Worm (Caenorhabditis elegans) whole organism, young adult: ENCODE data around the gene nhr-87.

Experiments
- D2030.7 ChIP-seq: fragments of 200-800 bp; sonication (Bioruptor generic); IDR thresholded peaks from 2 replicates; pipeline ENCODE4 v1.3.6; 2022; ENCODE audit warnings: missing genetic modification reagents, missing genetic modification characterization, missing compliant biosample characterization
- F10E7.11 ChIP-seq: sonication (generic microtip); optimal IDR thresholded peaks from 2 replicates; lab custom pipeline; 2017; ENCODE audit warnings: mild to moderate bottlenecking, missing genetic modification characterization, moderate library complexity, missing compliant biosample characterization
- F33H1.4 ChIP-seq: fragments of 200-800 bp; sonication (Bioruptor generic); IDR thresholded peaks from 2 replicates; pipeline ENCODE4 v1.3.6; 2022; ENCODE audit warnings: missing genetic modification reagents, missing genetic modification characterization, missing compliant biosample characterization
- F39B2.1 ChIP-seq: fragments of 200-800 bp; sonication (Bioruptor generic); IDR thresholded peaks from 2 replicates; pipeline ENCODE4 v1.3.6; 2022; ENCODE audit warnings: missing genetic modification reagents, missing genetic modification characterization, missing compliant biosample characterization
- F52B5.7 ChIP-seq: sonication (generic microtip); optimal IDR thresholded peaks from 2 replicates; lab custom pipeline; 2016; ENCODE audit warnings: mild to moderate bottlenecking, missing genetic modification characterization, missing compliant biosample characterization
- K11D2.4 ChIP-seq: fragments of 200-800 bp; sonication (Bioruptor generic); IDR thresholded peaks from 2 replicates; pipeline ENCODE4 v1.3.6; 2022; ENCODE audit warnings: missing genetic modification reagents, missing genetic modification characterization, missing compliant biosample characterization
- Y79H2A.3 ChIP-seq: fragments of 200-800 bp; sonication (Bioruptor generic); conservative IDR thresholded peaks from 2 replicates; pipeline ENCODE4 v1.3.6; 2022; ENCODE audit warnings: missing genetic modification reagents, missing genetic modification characterization, missing compliant biosample characterization
- akir-1 ChIP-seq: fragments of 200-800 bp; sonication (Bioruptor generic); optimal IDR thresholded peaks from 2 replicates; lab custom pipeline; 2018; ENCODE audit warnings: mild to moderate bottlenecking, missing genetic modification characterization, moderate library complexity, missing compliant biosample characterization
- athp-1 ChIP-seq: sonication (generic microtip); optimal IDR thresholded peaks from 2 replicates; lab custom pipeline; 2017; ENCODE audit warnings: mild to moderate bottlenecking, missing genetic modification characterization, missing compliant biosample characterization
- attf-6 ChIP-seq: fragments of 200-800 bp; sonication (Bioruptor generic); IDR thresholded peaks from 2 replicates; pipeline ENCODE4 v1.3.6; 2022; ENCODE audit warnings: missing genetic modification reagents, missing genetic modification characterization, missing compliant biosample characterization
- ceh-100 ChIP-seq: fragments of 200-800 bp; sonication (Bioruptor generic); IDR thresholded peaks from 2 replicates; pipeline ENCODE4 v1.3.6; 2022; ENCODE audit warnings: missing genetic modification reagents, missing genetic modification characterization, missing compliant biosample characterization
- ceh-40 ChIP-seq: fragments of 200-800 bp; sonication (Bioruptor generic); IDR thresholded peaks from 2 replicates; pipeline ENCODE4 v1.3.6; 2022; ENCODE audit warnings: missing genetic modification characterization, missing compliant biosample characterization
- dox-1 ChIP-seq: fragments of 200-800 bp; sonication (Bioruptor generic); IDR thresholded peaks from 2 replicates; pipeline ENCODE4 v1.3.6; 2022; ENCODE audit warnings: missing genetic modification reagents, missing genetic modification characterization, missing compliant biosample characterization
- efl-1 ChIP-seq: fragments of 150-350 bp; optimal IDR thresholded peaks from 2 replicates; lab custom pipeline; 2014; ENCODE audit warnings: missing biosample characterization, missing genetic modification reagents, missing genetic modification characterization
- ekl-4 ChIP-seq: fragments of 200-800 bp; sonication (Bioruptor generic); IDR thresholded peaks from 2 replicates; pipeline ENCODE4 v1.3.6; 2022; ENCODE audit warnings: missing genetic modification reagents, missing genetic modification characterization, missing compliant biosample characterization
- fkh-3 ChIP-seq: sonication (generic microtip); optimal IDR thresholded peaks from 2 replicates; lab custom pipeline; 2016; ENCODE audit warnings: mild to moderate bottlenecking, missing genetic modification characterization, missing compliant biosample characterization
- him-1 ChIP-seq: sonication (generic microtip); optimal IDR thresholded peaks from 2 replicates; lab custom pipeline; 2016; ENCODE audit warnings: missing genotype, missing genetic modification reagents, missing genetic modification characterization, missing compliant biosample characterization
- lin-54 ChIP-seq: fragments of 200-800 bp; sonication (Bioruptor generic); optimal IDR thresholded peaks from 2 replicates; lab custom pipeline; 2018; ENCODE audit warnings: mild to moderate bottlenecking, missing genetic modification characterization, missing compliant biosample characterization
- lsl-1 ChIP-seq: fragments of 200-800 bp; sonication (Bioruptor generic); optimal IDR thresholded peaks from 2 replicates; lab custom pipeline; 2018; ENCODE audit warnings: mild to moderate bottlenecking, missing genetic modification characterization, moderate library complexity, missing compliant biosample characterization
- madf-6 ChIP-seq: fragments of 200-800 bp; sonication (Bioruptor generic); IDR thresholded peaks from 2 replicates; pipeline ENCODE4 v1.3.6; 2022; ENCODE audit warnings: missing genetic modification reagents, missing genetic modification characterization, missing compliant biosample characterization
- nfya-1 ChIP-seq: sonication (generic microtip); optimal IDR thresholded peaks from 2 replicates; lab custom pipeline; 2017; ENCODE audit warnings: antibody characterized with exemption, missing compliant biosample characterization, missing genetic modification characterization, borderline replicate concordance; ENCODE audit not compliant: insufficient read depth
- nfyb-1 ChIP-seq: fragments of 200-800 bp; sonication (Bioruptor generic); IDR thresholded peaks from 2 replicates; pipeline ENCODE4 v1.3.6; 2022; ENCODE audit warnings: missing genetic modification reagents, missing genetic modification characterization, missing compliant biosample characterization
- pbrm-1 ChIP-seq: fragments of 200-800 bp; sonication (Bioruptor generic); IDR thresholded peaks from 2 replicates; pipeline ENCODE4 v1.3.6; 2022; ENCODE audit warnings: missing genetic modification reagents, missing genetic modification characterization, missing compliant biosample characterization
- repo-1 ChIP-seq: sonication (generic microtip); optimal IDR thresholded peaks from 2 replicates; lab custom pipeline; 2017; ENCODE audit warnings: mild to moderate bottlenecking, missing genetic modification characterization, missing compliant biosample characterization
- snpc-1.3 ChIP-seq: sonication (generic microtip); optimal IDR thresholded peaks from 2 replicates; lab custom pipeline; 2017; ENCODE audit warnings: missing genetic modification characterization, mild to moderate bottlenecking, missing compliant biosample characterization, antibody characterized with exemption, moderate library complexity, missing genotype, missing genetic modification reagents; ENCODE audit not compliant: insufficient read depth
- snpc-3.4 ChIP-seq: sonication (generic microtip); optimal IDR thresholded peaks from 2 replicates; lab custom pipeline; 2017; ENCODE audit warnings: missing genetic modification characterization, mild to moderate bottlenecking, missing compliant biosample characterization, antibody characterized with exemption, moderate library complexity, missing genotype, missing genetic modification reagents
- tbx-9 ChIP-seq: sonication (generic microtip); optimal IDR thresholded peaks from 2 replicates; lab custom pipeline; 2016; ENCODE audit warnings: borderline replicate concordance, missing genetic modification characterization, inconsistent platforms, missing compliant biosample characterization
- xnd-1 ChIP-seq: sonication (generic microtip); optimal IDR thresholded peaks from 2 replicates; lab custom pipeline; 2016; ENCODE audit warnings: missing genotype, missing genetic modification reagents, missing genetic modification characterization, missing compliant biosample characterization
- ztf-18 ChIP-seq: sonication (generic microtip); optimal IDR thresholded peaks from 2 replicates; lab custom pipeline; 2016; ENCODE audit warnings: missing genotype, mild to moderate bottlenecking, missing genetic modification characterization, missing compliant biosample characterization
- ztf-3 ChIP-seq: fragments of 200-800 bp; sonication (Bioruptor generic); optimal IDR thresholded peaks from 2 replicates; lab custom pipeline; 2018; ENCODE audit warnings: mild to moderate bottlenecking, missing genetic modification characterization, missing compliant biosample characterization

The nhr-87 gene

ce11 chrIV:1659978-1660377 is 36.1 kb downstream of the nhr-87 start, which contains the start of gene Y41D4B.4 (continued):
- TF ChIP-seq attf-6 (GFP tag; lab: Robert Waterston, UW) (peak; percentile 43; the same call in 1 of the 2 replicates), F39B2.1 (GFP tag; lab: Robert Waterston, UW) (no peak), dox-1 (GFP tag; lab: Robert Waterston, UW) (no peak), K11D2.4 (no peak), nfya-1 (no peak), Y79H2A.3 (GFP tag; lab: Robert Waterston, UW) (no peak), ztf-3 (GFP tag; lab: Kevin White, UChicago) (no peak), F10E7.11 (no peak), him-1 (tag; lab: Kevin White, UChicago) (no peak), lin-54 (GFP tag; lab: Kevin White, UChicago) (peak; percentile 44), lsl-1 (GFP tag; lab: Kevin White, UChicago) (no peak), athp-1 (peak; percentile 2), snpc-1.3 (tag; lab: Kevin White, UChicago) (no peak), ekl-4 (GFP tag; lab: Robert Waterston, UW) (peak; percentile 32; the same call in 1 of the 2 replicates), D2030.7 (GFP tag; lab: Robert Waterston, UW) (peak; percentile 13; the same call in 1 of the 2 replicates)

- TF ChIP-seq ceh-40 (GFP tag; lab: Robert Waterston, UW) (no peak), xnd-1 (peak; percentile 44), nfyb-1 (GFP tag; lab: Robert Waterston, UW) (no peak), efl-1 (GFP tag; lab: Kevin White, UChicago) (peak; percentile 21), madf-6 (GFP tag; lab: Robert Waterston, UW) (peak; percentile 54), lsl-1 (GFP tag; lab: Kevin White, UChicago) (peak; percentile 70), F33H1.4 (GFP tag; lab: Robert Waterston, UW) (peak; percentile 67)
Observed at ce11 chrIV:1660735-1661134, 36.9 kb downstream of the nhr-87 start.

- TF ChIP-seq snpc-3.4 (tag; lab: Kevin White, UChicago) (no peak), ztf-18 (tag; lab: Kevin White, UChicago) (no peak)
Observed at ce11 chrIV:1662872-1663271, 39.0 kb downstream of the nhr-87 start.

- TF ChIP-seq fkh-3 (tag; lab: Kevin White, UChicago) = no peak
- TF ChIP-seq tbx-9 = no peak
- no peak for TF ChIP-seq repo-1 (tag; lab: Kevin White, UChicago)
- TF ChIP-seq dox-1 (GFP tag; lab: Robert Waterston, UW) = no peak
- TF ChIP-seq lsl-1 (GFP tag; lab: Kevin White, UChicago) = no peak
- no peak for TF ChIP-seq pbrm-1
- no peak for TF ChIP-seq F52B5.7 (tag; lab: Kevin White, UChicago)
- TF ChIP-seq ceh-100 = no peak
- no peak for TF ChIP-seq akir-1 (GFP tag; lab: Kevin White, UChicago)
Observed at ce11 chrIV:1672398-1672797, 48.6 kb downstream of the nhr-87 start, which contains the start of gene Y41D4B.1. Gene Y41D4B.1 (plus strand): TSS chrIV:1672698.
